Fruit fly (Drosophila melanogaster) whole organism, embryonic: Measurements from ENCODE around the gene CG42671.

Experiments used
- Abd-B ChIP-seq: fragments of 200-800 bp; sonication (Bioruptor generic); optimal IDR thresholded peaks from 2 replicates; lab custom pipeline; 2018; ENCODE audit warnings: missing biosample characterization, mild to moderate bottlenecking, missing genetic modification characterization, moderate library complexity
- Adf1 ChIP-seq: fragments of 200-800 bp; sonication (Bioruptor generic); IDR thresholded peaks from 2 replicates; pipeline ENCODE4 v1.3.6; 2022; ENCODE audit warnings: missing biosample characterization, missing genetic modification characterization
- Blimp-1 ChIP-seq: fragments of 200-800 bp; sonication (Bioruptor generic); optimal IDR thresholded peaks from 3 replicates; lab custom pipeline; 2018; ENCODE audit warnings: missing biosample characterization, missing genetic modification characterization, mild to moderate bottlenecking, moderate library complexity, missing genetic modification reagents
- CG10959 ChIP-seq: fragments of 200-800 bp; sonication (Bioruptor generic); IDR thresholded peaks from 2 replicates; pipeline ENCODE4 v1.3.6; 2022; ENCODE audit warnings: missing biosample characterization, missing genetic modification characterization
- CG13894 ChIP-seq: fragments of 200-800 bp; sonication (Bioruptor generic); optimal IDR thresholded peaks from 3 replicates; lab custom pipeline; 2018; ENCODE audit warnings: missing biosample characterization, mild to moderate bottlenecking, missing genetic modification characterization, moderate library complexity
- CG14965 ChIP-seq: fragments of 200-800 bp; sonication (Bioruptor generic); optimal IDR thresholded peaks from 2 replicates; lab custom pipeline; 2016; ENCODE audit warnings: missing biosample characterization, missing genetic modification characterization, borderline replicate concordance
- CG16813 ChIP-seq: fragments of 200-800 bp; sonication (Bioruptor generic); IDR thresholded peaks from 3 replicates; pipeline ENCODE4 v1.3.6; 2022; ENCODE audit warnings: missing biosample characterization, missing genetic modification characterization; ENCODE audit not compliant: partially characterized antibody
- CG17186 ChIP-seq: fragments of 200-800 bp; sonication (Bioruptor generic); optimal IDR thresholded peaks from 3 replicates; lab custom pipeline; 2017; ENCODE audit warnings: missing biosample characterization, missing genetic modification reagents, missing genetic modification characterization
- CG17829 ChIP-seq: fragments of 200-800 bp; optimal IDR thresholded peaks from 2 replicates; lab custom pipeline; 2019; ENCODE audit warnings: missing biosample characterization, mild to moderate bottlenecking, missing genetic modification characterization, moderate library complexity
- CG2120 ChIP-seq: fragments of 200-800 bp; sonication (Bioruptor generic); optimal IDR thresholded peaks from 3 replicates; lab custom pipeline; 2016; ENCODE audit warnings: missing biosample characterization, missing genetic modification characterization
- CG2889 ChIP-seq: fragments of 200-800 bp; sonication (Bioruptor generic); IDR thresholded peaks from 3 replicates; pipeline ENCODE4 v1.3.6; 2022; ENCODE audit warnings: missing biosample characterization, missing genetic modification characterization
- CG32532 ChIP-seq: fragments of 200-800 bp; sonication (Bioruptor generic); IDR thresholded peaks from 2 replicates; pipeline ENCODE4 v1.3.6; 2022; ENCODE audit warnings: missing biosample characterization, missing genetic modification characterization
- CG32772 ChIP-seq: fragments of 200-800 bp; sonication (Bioruptor generic); IDR thresholded peaks from 2 replicates; pipeline ENCODE4 v1.3.6; 2022; ENCODE audit warnings: missing biosample characterization, missing genetic modification characterization
- CG3281 ChIP-seq: fragments of 200-800 bp; sonication (Bioruptor generic); optimal IDR thresholded peaks from 3 replicates; lab custom pipeline; 2017; ENCODE audit warnings: missing biosample characterization, mild to moderate bottlenecking, missing genetic modification characterization
- CG33557 ChIP-seq: fragments of 200-800 bp; sonication (Bioruptor generic); optimal IDR thresholded peaks from 2 replicates; lab custom pipeline; 2019; ENCODE audit warnings: missing biosample characterization, mild to moderate bottlenecking, missing genetic modification characterization, moderate library complexity
- CG3726 ChIP-seq: fragments of 200-800 bp; sonication (Bioruptor generic); IDR thresholded peaks from 3 replicates; pipeline ENCODE4, ENCODE4 v1.3.6; 2022; ENCODE audit warnings: missing biosample characterization, missing genetic modification characterization
- CG6765 ChIP-seq: fragments of 200-800 bp; sonication (Bioruptor generic); optimal IDR thresholded peaks from 3 replicates; lab custom pipeline; 2017; ENCODE audit warnings: missing biosample characterization, mild to moderate bottlenecking, missing genetic modification characterization
- CG6791 ChIP-seq: fragments of 200-800 bp; sonication (Bioruptor generic); IDR thresholded peaks from 3 replicates; pipeline ENCODE4 v1.3.6; 2022; ENCODE audit warnings: missing biosample characterization, missing genetic modification characterization; ENCODE audit not compliant: partially characterized antibody
- CG6854 ChIP-seq: fragments of 200-800 bp; sonication (Bioruptor generic); optimal IDR thresholded peaks from 3 replicates; lab custom pipeline; 2017; ENCODE audit warnings: missing biosample characterization, mild to moderate bottlenecking, missing genetic modification characterization
- CG7271 ChIP-seq: fragments of 200-800 bp; sonication (Bioruptor generic); optimal IDR thresholded peaks from 2 replicates; lab custom pipeline; 2018; ENCODE audit warnings: missing biosample characterization, mild to moderate bottlenecking, missing genetic modification characterization, moderate library complexity
- CG8359 ChIP-seq: fragments of 200-800 bp; sonication (Bioruptor generic); optimal IDR thresholded peaks from 2 replicates; lab custom pipeline; 2017; ENCODE audit warnings: missing biosample characterization, mild to moderate bottlenecking, missing genetic modification characterization, borderline replicate concordance
- CG9876 ChIP-seq: fragments of 200-800 bp; sonication (Bioruptor generic); optimal IDR thresholded peaks from 2 replicates; lab custom pipeline; 2016; ENCODE audit warnings: missing biosample characterization, missing genetic modification characterization
- CG9932 ChIP-seq: fragments of 200-800 bp; sonication (Bioruptor generic); IDR thresholded peaks from 2 replicates; pipeline ENCODE4 v1.3.6; 2022; ENCODE audit warnings: missing biosample characterization, missing genetic modification characterization
- CoRest ChIP-seq: fragments of 200-800 bp; sonication (Bioruptor generic); optimal IDR thresholded peaks from 3 replicates; lab custom pipeline; 2018; ENCODE audit warnings: missing biosample characterization, mild to moderate bottlenecking, missing genetic modification characterization, moderate library complexity
- Dad ChIP-seq: fragments of 200-800 bp; sonication (Bioruptor generic); optimal IDR thresholded peaks from 3 replicates; lab custom pipeline; 2016; ENCODE audit warnings: missing biosample characterization, missing genetic modification characterization
- Dek ChIP-seq: fragments of 200-800 bp; sonication (Bioruptor generic); optimal IDR thresholded peaks from 3 replicates; lab custom pipeline; 2019; ENCODE audit warnings: missing biosample characterization, mild to moderate bottlenecking, missing genetic modification characterization, moderate library complexity
- Dp ChIP-seq: fragments of 200-800 bp; sonication (Bioruptor generic); optimal IDR thresholded peaks from 2 replicates; lab custom pipeline; 2018; ENCODE audit warnings: missing biosample characterization, mild to moderate bottlenecking, missing genetic modification characterization, moderate library complexity
- Dref ChIP-seq: fragments of 200-800 bp; sonication (Bioruptor generic); IDR thresholded peaks from 2 replicates; pipeline ENCODE4 v1.3.6; 2022; ENCODE audit warnings: missing biosample characterization, missing genetic modification characterization
- Lhr ChIP-seq: fragments of 200-800 bp; sonication (Bioruptor generic); optimal IDR thresholded peaks from 3 replicates; lab custom pipeline; 2017; ENCODE audit warnings: mild to moderate bottlenecking, missing biosample characterization, missing genetic modification reagents, missing genetic modification characterization
- Optix ChIP-seq: fragments of 200-800 bp; sonication (Bioruptor generic); IDR thresholded peaks from 3 replicates; pipeline ENCODE4 v1.3.6; 2022; ENCODE audit warnings: missing biosample characterization, missing genetic modification characterization
- Rfx ChIP-seq: fragments of 200-800 bp; sonication (Bioruptor generic); IDR thresholded peaks from 2 replicates; pipeline ENCODE4 v1.3.6; 2022; ENCODE audit warnings: missing biosample characterization, missing genetic modification characterization
- Ssrp ChIP-seq: fragments of 200-800 bp; sonication (Bioruptor generic); optimal IDR thresholded peaks from 2 replicates; lab custom pipeline; 2018; ENCODE audit warnings: missing biosample characterization, mild to moderate bottlenecking, missing genetic modification characterization, moderate library complexity
- Taf1 ChIP-seq: fragments of 200-800 bp; sonication (Bioruptor generic); IDR thresholded peaks from 2 replicates; pipeline ENCODE4 v1.3.6; 2022; ENCODE audit warnings: missing biosample characterization, missing genetic modification characterization
- Trl ChIP-seq, 3 experiments: fragments of >200 bp in 2 of 3; fragments of 200-800 bp in 1 of 3; sonication (Bioruptor generic) in 1 of 3; optimal IDR thresholded peaks; 2 replicates in 1 of 3; 3 replicates in 2 of 3; lab custom pipeline; 2016 to 2017; ENCODE audit warnings: missing biosample characterization in 1 of 3, missing genetic modification characterization in 1 of 3
- Xbp1 ChIP-seq: fragments of 200-800 bp; sonication (Bioruptor generic); optimal IDR thresholded peaks from 3 replicates; lab custom pipeline; 2016; ENCODE audit warnings: missing biosample characterization, mild to moderate bottlenecking, missing genetic modification characterization
- ase ChIP-seq: fragments of 200-800 bp; sonication (Bioruptor generic); IDR thresholded peaks from 3 replicates; pipeline ENCODE4 v1.3.6; 2022; ENCODE audit warnings: missing biosample characterization, missing genetic modification characterization
- cato ChIP-seq: fragments of 200-800 bp; sonication (Bioruptor generic); optimal IDR thresholded peaks from 2 replicates; lab custom pipeline; 2016; ENCODE audit warnings: missing biosample characterization, missing genetic modification characterization, borderline replicate concordance
- da ChIP-seq: fragments of 200-800 bp; sonication (Bioruptor generic); optimal IDR thresholded peaks from 2 replicates; lab custom pipeline; 2016; ENCODE audit warnings: missing biosample characterization, missing genetic modification characterization
- grn ChIP-seq: fragments of 200-800 bp; sonication (Bioruptor generic); optimal IDR thresholded peaks from 3 replicates; lab custom pipeline; 2017; ENCODE audit warnings: missing biosample characterization, missing genetic modification characterization
- hth ChIP-seq: fragments of >200 bp; optimal IDR thresholded peaks from 2 replicates; lab custom pipeline; 2017; ENCODE audit warnings: inconsistent platforms
- nerfin-1 ChIP-seq: fragments of 200-800 bp; sonication (Bioruptor generic); optimal IDR thresholded peaks from 3 replicates; lab custom pipeline; 2019; ENCODE audit warnings: missing biosample characterization, mild to moderate bottlenecking, missing genetic modification characterization, moderate library complexity
- nerfin-2 ChIP-seq: fragments of 200-800 bp; sonication (Bioruptor generic); IDR thresholded peaks from 2 replicates; pipeline ENCODE4 v1.3.6; 2022; ENCODE audit warnings: missing biosample characterization, missing genetic modification characterization; ENCODE audit not compliant: partially characterized antibody
- rib ChIP-seq: fragments of 200-800 bp; sonication (Bioruptor generic); IDR thresholded peaks from 2 replicates; pipeline ENCODE4 v1.3.6; 2022; ENCODE audit warnings: missing biosample characterization, missing genetic modification characterization
- slbo ChIP-seq: fragments of 200-800 bp; sonication (Bioruptor generic); IDR thresholded peaks from 2 replicates; pipeline ENCODE4 v1.3.6; 2022; ENCODE audit warnings: missing biosample characterization, missing genetic modification characterization
- tx ChIP-seq: fragments of 200-800 bp; sonication (Bioruptor generic); optimal IDR thresholded peaks from 2 replicates; lab custom pipeline; 2016; ENCODE audit warnings: missing biosample characterization, missing genetic modification characterization
- vfl ChIP-seq: fragments of 200-800 bp; sonication (Bioruptor generic); optimal IDR thresholded peaks from 2 replicates; lab custom pipeline; 2016; ENCODE audit warnings: missing biosample characterization, missing genetic modification characterization
- vvl ChIP-seq: fragments of 200-800 bp; sonication (Bioruptor generic); IDR thresholded peaks from 2 replicates; pipeline ENCODE4 v1.3.6; 2022; ENCODE audit warnings: missing biosample characterization, missing genetic modification characterization
- wor ChIP-seq: fragments of 200-800 bp; sonication (Bioruptor generic); IDR thresholded peaks from 2 replicates; pipeline ENCODE4 v1.3.6; 2022; ENCODE audit warnings: missing biosample characterization, missing genetic modification characterization

CG42671 gene

dm6 chr3L:11251721-11252423 lies 37.6 kb downstream of the CG42671 start, which contains the start of gene scyl (continued):
- TF ChIP-seq slbo (GFP tag; lab: Robert Waterston, UW) = peak; percentile 58; the same call in 1 of the 2 replicates
- TF ChIP-seq CG17186 (GFP tag; lab: Kevin White, UChicago) = peak; percentile 28
- peak; percentile 53 for TF ChIP-seq CG9932
- TF ChIP-seq vfl (GFP tag; lab: Kevin White, UChicago) = peak; percentile 0
- TF ChIP-seq CG6854 (GFP tag; lab: Kevin White, UChicago) = peak; percentile 61
- TF ChIP-seq CG7271 (tag; lab: Kevin White, UChicago) = peak; percentile 48
- peak; percentile 16; the same call in 1 of the 2 replicates for TF ChIP-seq nerfin-2 (GFP tag; lab: Robert Waterston, UW)
- TF ChIP-seq wor (GFP tag; lab: Robert Waterston, UW) = no peak
- TF ChIP-seq Dad (GFP tag; lab: Kevin White, UChicago) = peak; percentile 37
- peak; percentile 80 for TF ChIP-seq Adf1 (GFP tag; lab: Robert Waterston, UW)
- peak; percentile 84 for TF ChIP-seq CG32532
- peak; percentile 54; the same call in 1 of the 2 replicates for TF ChIP-seq CG10959 (GFP tag; lab: Robert Waterston, UW)
- no peak for TF ChIP-seq tx (GFP tag; lab: Kevin White, UChicago)
- no peak for TF ChIP-seq Dp (GFP tag; lab: Kevin White, UChicago)
- TF ChIP-seq cato = no peak
- TF ChIP-seq hth = no peak
- TF ChIP-seq Xbp1 = peak; percentile 40
- peak; percentile 49; the same call in 2 of the 3 replicates for TF ChIP-seq Optix (GFP tag; lab: Robert Waterston, UW)
- no peak for TF ChIP-seq CG14965 (GFP tag; lab: Kevin White, UChicago)
- TF ChIP-seq CG2120 (GFP tag; lab: Kevin White, UChicago) = peak; percentile 47
- peak; percentile 12; the same call in 1 of the 2 replicates for TF ChIP-seq CG32772 (GFP tag; lab: Robert Waterston, UW)
- peak; percentile 62 for TF ChIP-seq CG3281 (GFP tag; lab: Kevin White, UChicago)
- no peak for TF ChIP-seq grn (GFP tag; lab: Kevin White, UChicago)
- peak; percentile 66 for TF ChIP-seq CG33557 (GFP tag; lab: Kevin White, UChicago)
- peak; percentile 91 for TF ChIP-seq rib (GFP tag; lab: Robert Waterston, UW)
- no peak for TF ChIP-seq CG3726 (GFP tag; lab: Robert Waterston, UW)
- TF ChIP-seq Lhr = no peak
- no peak for TF ChIP-seq Dref (GFP tag; lab: Robert Waterston, UW)
- TF ChIP-seq CG6765 (GFP tag; lab: Kevin White, UChicago) = peak; percentile 54
- TF ChIP-seq CG9876 (GFP tag; lab: Kevin White, UChicago) = peak; percentile 42
- TF ChIP-seq CG6791 (GFP tag; lab: Robert Waterston, UW) = peak; percentile 60; the same call in 2 of the 3 replicates
- TF ChIP-seq CG16813 = no peak; the same call in 2 of the 3 replicates
- peak; percentile 67 for TF ChIP-seq Rfx (GFP tag; lab: Robert Waterston, UW)
- no peak for TF ChIP-seq da (GFP tag; lab: Kevin White, UChicago)
- peak; percentile 97 to 99 for TF ChIP-seq Trl (optimal IDR thresholded peaks at IDR 0.05; lab: Kevin White, UChicago)
- peak; percentile 91 for TF ChIP-seq Trl (GFP tag; optimal IDR thresholded peaks at IDR 0.05; lab: Kevin White, UChicago)
- peak; percentile 47 for TF ChIP-seq Dek (tag; lab: Kevin White, UChicago)
- TF ChIP-seq vvl (GFP tag; lab: Robert Waterston, UW) = peak; percentile 89
- peak; percentile 4 for TF ChIP-seq CG8359
- TF ChIP-seq Abd-B = no peak
- 0 out of 2 replicates have a peak, but pooled peaks have one; percentile 10 for TF ChIP-seq Taf1
- TF ChIP-seq CG13894 (tag; lab: Kevin White, UChicago) = peak; percentile 73
- peak; percentile 40 for TF ChIP-seq nerfin-1 (tag; lab: Kevin White, UChicago)
- 0 out of 3 replicates have a peak, but pooled peaks have one; percentile 27 for TF ChIP-seq ase (GFP tag; lab: Robert Waterston, UW)
- TF ChIP-seq CG17829 (tag; lab: Kevin White, UChicago) = peak; percentile 73
- TF ChIP-seq CG2889 (GFP tag; lab: Robert Waterston, UW) = no peak
- no peak for TF ChIP-seq CoRest (tag; lab: Kevin White, UChicago)
- TF ChIP-seq Blimp-1 (GFP tag; lab: Kevin White, UChicago) = peak; percentile 26
- TF ChIP-seq Ssrp (tag; lab: Kevin White, UChicago) = no peak
